Worm (Caenorhabditis elegans) whole organism, midembryonic: ENCODE results near the gene skat-1.

Experiments
- T22C8.4 ChIP-seq: fragments of 200-800 bp; sonication (Bioruptor generic); IDR thresholded peaks from 2 replicates; pipeline ENCODE4 v1.3.6; 2022; ENCODE audit warnings: missing genetic modification characterization, missing compliant biosample characterization
- cog-1 ChIP-seq: sonication (generic microtip); optimal IDR thresholded peaks from 2 replicates; lab custom pipeline; 2016; ENCODE audit warnings: missing genetic modification characterization, missing compliant biosample characterization
- flt-1 ChIP-seq: fragments of 200-800 bp; sonication (Bioruptor generic); IDR thresholded peaks from 2 replicates; pipeline ENCODE4 v1.3.6; 2022; ENCODE audit warnings: missing genetic modification characterization, missing compliant biosample characterization
- klf-2 ChIP-seq: fragments of 200-800 bp; sonication (Bioruptor generic); conservative IDR thresholded peaks from 2 replicates; pipeline ENCODE4 v1.3.6; 2022; ENCODE audit warnings: missing genetic modification reagents, missing genetic modification characterization, missing compliant biosample characterization
- med-1 ChIP-seq: sonication (generic microtip); optimal IDR thresholded peaks from 2 replicates; lab custom pipeline; 2017; ENCODE audit warnings: missing genetic modification characterization, mild to moderate bottlenecking, missing compliant biosample characterization, antibody characterized with exemption, missing genetic modification reagents; ENCODE audit not compliant: insufficient read depth
- ref-1 ChIP-seq: fragments of 200-800 bp; sonication (Bioruptor generic); conservative IDR thresholded peaks from 2 replicates; pipeline ENCODE4 v1.3.6; 2022; ENCODE audit warnings: missing genetic modification reagents, missing genetic modification characterization, missing compliant biosample characterization
- tab-1 ChIP-seq: fragments of 200-800 bp; sonication (Bioruptor generic); IDR thresholded peaks from 2 replicates; pipeline ENCODE4 v1.3.6; 2022; ENCODE audit warnings: missing genetic modification characterization, missing compliant biosample characterization
- ztf-23 ChIP-seq: fragments of 200-800 bp; sonication (Bioruptor generic); IDR thresholded peaks from 2 replicates; pipeline ENCODE4 v1.3.6; 2022; ENCODE audit warnings: missing genetic modification reagents, missing genetic modification characterization, missing compliant biosample characterization
- ztf-29 ChIP-seq: fragments of 200-800 bp; sonication (Bioruptor generic); IDR thresholded peaks from 2 replicates; pipeline ENCODE4 v1.3.6; 2022; ENCODE audit warnings: missing genetic modification reagents, missing genetic modification characterization, missing compliant biosample characterization

The skat-1 gene

ce11 chrIII:8996686-8997085 is at the start of gene skat-1:
Gene skat-1, minus strand, starts transcription at chrIII:8996786.
- TF ChIP-seq T22C8.4 (GFP tag; lab: Robert Waterston, UW) (no peak), tab-1 (GFP tag; lab: Robert Waterston, UW) (no peak)

ce11 chrIII:9045838-9046237 is 49.3 kb upstream of the skat-1 start, which contains the start of gene R107.2:
Gene R107.2, minus strand, starts transcription at chrIII:9045938.
- TF ChIP-seq cog-1 (tag; lab: Kevin White, UChicago) = no peak
- TF ChIP-seq ztf-23 (GFP tag; lab: Robert Waterston, UW) = no peak
- no peak for TF ChIP-seq med-1
- TF ChIP-seq flt-1 (GFP tag; lab: Robert Waterston, UW) = no peak
- TF ChIP-seq ztf-29 (GFP tag; lab: Robert Waterston, UW) = no peak
- no peak for TF ChIP-seq klf-2 (GFP tag; lab: Robert Waterston, UW)
- TF ChIP-seq ref-1 (GFP tag; lab: Robert Waterston, UW) = no peak
- TF ChIP-seq T22C8.4 (GFP tag; lab: Robert Waterston, UW) = no peak
- no peak for TF ChIP-seq tab-1 (GFP tag; lab: Robert Waterston, UW)

- TF ChIP-seq tab-1 (GFP tag; lab: Robert Waterston, UW) (no peak), cog-1 (tag; lab: Kevin White, UChicago) (no peak), ztf-23 (GFP tag; lab: Robert Waterston, UW) (no peak)
Observed at ce11 chrIII:9043200-9043599, 46.6 kb upstream of the skat-1 start, which contains the start of gene nac-2. Gene nac-2, minus strand, starts transcription at chrIII:9043300.

ce11 chrIII:9037658-9038057 is 41.1 kb upstream of the skat-1 start, which contains the start of gene R107.9:
Gene R107.9, plus strand, starts transcription at chrIII:9037958.
- TF ChIP-seq ztf-29 (GFP tag; lab: Robert Waterston, UW) (no peak), ref-1 (GFP tag; lab: Robert Waterston, UW) (no peak), T22C8.4 (GFP tag; lab: Robert Waterston, UW) (no peak)

- TF ChIP-seq ref-1 (GFP tag; lab: Robert Waterston, UW) (no peak), med-1 (no peak), tab-1 (GFP tag; lab: Robert Waterston, UW) (no peak), flt-1 (GFP tag; lab: Robert Waterston, UW) (no peak), ztf-23 (GFP tag; lab: Robert Waterston, UW) (no peak)
Observed at ce11 chrIII:9035037-9035436, 38.5 kb upstream of the skat-1 start.

- TF ChIP-seq ztf-23 (GFP tag; lab: Robert Waterston, UW) = no peak
- TF ChIP-seq med-1 = no peak
- no peak for TF ChIP-seq cog-1 (tag; lab: Kevin White, UChicago)
- no peak for TF ChIP-seq ztf-29 (GFP tag; lab: Robert Waterston, UW)
- TF ChIP-seq tab-1 (GFP tag; lab: Robert Waterston, UW) = no peak
- TF ChIP-seq flt-1 (GFP tag; lab: Robert Waterston, UW) = no peak
- TF ChIP-seq ref-1 (GFP tag; lab: Robert Waterston, UW) = no peak
- TF ChIP-seq klf-2 (GFP tag; lab: Robert Waterston, UW) = no peak
- TF ChIP-seq T22C8.4 (GFP tag; lab: Robert Waterston, UW) = no peak
Observed at ce11 chrIII:9034133-9034532, 37.5 kb upstream of the skat-1 start.

- no peak for TF ChIP-seq med-1
- TF ChIP-seq klf-2 (GFP tag; lab: Robert Waterston, UW) = no peak
- no peak for TF ChIP-seq ref-1 (GFP tag; lab: Robert Waterston, UW)
- TF ChIP-seq T22C8.4 (GFP tag; lab: Robert Waterston, UW) = no peak
- TF ChIP-seq ztf-23 (GFP tag; lab: Robert Waterston, UW) = no peak
- TF ChIP-seq ztf-29 (GFP tag; lab: Robert Waterston, UW) = no peak
- TF ChIP-seq flt-1 (GFP tag; lab: Robert Waterston, UW) = no peak
- TF ChIP-seq tab-1 (GFP tag; lab: Robert Waterston, UW) = no peak
- no peak for TF ChIP-seq cog-1 (tag; lab: Kevin White, UChicago)
Observed at ce11 chrIII:9030818-9031217, 34.2 kb upstream of the skat-1 start.

- TF ChIP-seq tab-1 (GFP tag; lab: Robert Waterston, UW) (no peak), ztf-29 (GFP tag; lab: Robert Waterston, UW) (no peak)
Observed at ce11 chrIII:9026951-9027350, 30.4 kb upstream of the skat-1 start, which contains the start of gene F59B2.13. Gene F59B2.13, minus strand, starts transcription at chrIII:9027051.

ce11 chrIII:9023601-9024000 is 27.0 kb upstream of the skat-1 start:
- TF ChIP-seq ref-1 (GFP tag; lab: Robert Waterston, UW) (no peak), ztf-23 (GFP tag; lab: Robert Waterston, UW) (no peak), med-1 (no peak), cog-1 (tag; lab: Kevin White, UChicago) (no peak), ztf-29 (GFP tag; lab: Robert Waterston, UW) (no peak), tab-1 (GFP tag; lab: Robert Waterston, UW) (no peak), klf-2 (GFP tag; lab: Robert Waterston, UW) (no peak), T22C8.4 (GFP tag; lab: Robert Waterston, UW) (no peak), flt-1 (GFP tag; lab: Robert Waterston, UW) (no peak)

- TF ChIP-seq klf-2 (GFP tag; lab: Robert Waterston, UW) (no peak), ztf-23 (GFP tag; lab: Robert Waterston, UW) (no peak), tab-1 (GFP tag; lab: Robert Waterston, UW) (no peak), med-1 (no peak), ref-1 (GFP tag; lab: Robert Waterston, UW) (no peak), flt-1 (GFP tag; lab: Robert Waterston, UW) (no peak), T22C8.4 (GFP tag; lab: Robert Waterston, UW) (no peak), cog-1 (tag; lab: Kevin White, UChicago) (no peak)
Observed at ce11 chrIII:9022535-9022934, 25.9 kb upstream of the skat-1 start, which contains the start of gene F59B2.14. Gene F59B2.14, minus strand, starts transcription at chrIII:9022635.
